Worm (Caenorhabditis elegans) whole organism, L1 larva: Measurements from ENCODE around the gene rmd-3.

ENCODE experiments used
- C16A3.4 ChIP-seq: fragments of 150-350 bp; optimal IDR thresholded peaks from 2 replicates; lab custom pipeline; 2014; ENCODE audit warnings: missing biosample characterization, missing genetic modification characterization
- C34B4.2 ChIP-seq: sonication (generic microtip); optimal IDR thresholded peaks from 2 replicates; lab custom pipeline; 2017; ENCODE audit warnings: mild to moderate bottlenecking, missing genetic modification characterization, missing compliant biosample characterization
- Y116A8C.19 ChIP-seq: sonication (generic microtip); optimal IDR thresholded peaks from 2 replicates; lab custom pipeline; 2016; ENCODE audit warnings: missing compliant biosample characterization, missing genetic modification characterization, borderline replicate concordance
- aly-2 ChIP-seq: fragments of 150-350 bp; optimal IDR thresholded peaks from 2 replicates; lab custom pipeline; 2014; ENCODE audit warnings: missing biosample characterization, missing genetic modification characterization
- ceh-82 ChIP-seq, 3 experiments: fragments of 150-350 bp in 1 of 3; sonication (generic microtip) in 2 of 3; optimal IDR thresholded peaks; 2 replicates each; lab custom pipeline; 2014 to 2017; ENCODE audit warnings: missing biosample characterization in 3 of 3, missing genetic modification characterization in 3 of 3
- ceh-90 ChIP-seq: sonication (generic microtip); optimal IDR thresholded peaks from 2 replicates; lab custom pipeline; 2016; ENCODE audit warnings: missing genetic modification characterization, missing compliant biosample characterization
- ces-1 ChIP-seq: fragments of 150-350 bp; optimal IDR thresholded peaks from 2 replicates; lab custom pipeline; 2014; ENCODE audit warnings: missing biosample characterization, missing genetic modification reagents, missing genetic modification characterization
- dpl-1 ChIP-seq, 3 experiments: fragments of 150-350 bp in 2 of 3; sonication (generic microtip) in 1 of 3; optimal IDR thresholded peaks; 2 replicates each; lab custom pipeline; 2014 to 2017; ENCODE audit warnings: missing biosample characterization in 3 of 3, missing genetic modification characterization in 3 of 3, missing genetic modification reagents in 3 of 3
- dsc-1 ChIP-seq: sonication (generic microtip); optimal IDR thresholded peaks from 2 replicates; lab custom pipeline; 2016; ENCODE audit warnings: mild to moderate bottlenecking, missing genetic modification characterization, missing compliant biosample characterization
- efl-1 ChIP-seq, 4 experiments: fragments of 150-350 bp; optimal IDR thresholded peaks in 3 of 4; peaks in 1 of 4; 1 replicate in 1 of 4; 2 replicates in 3 of 4; lab custom pipeline; 2014; ENCODE audit warnings: missing biosample characterization in 2 of 4, missing genetic modification characterization in 2 of 4, missing genetic modification reagents in 2 of 4
- egl-27 ChIP-seq, 2 experiments: fragments of 150-350 bp in 1 of 2; sonication (generic microtip); optimal IDR thresholded peaks; 3 replicates each; lab custom pipeline; 2017 to 2018; ENCODE audit warnings: missing biosample characterization in 2 of 2, missing genetic modification characterization in 2 of 2, missing genetic modification reagents in 2 of 2
- elt-2 ChIP-seq: sonication (generic microtip); optimal IDR thresholded peaks from 2 replicates; lab custom pipeline; 2016; ENCODE audit warnings: missing genetic modification characterization, mild to moderate bottlenecking, inconsistent platforms, missing compliant biosample characterization, missing genetic modification reagents
- fkh-10 ChIP-seq: sonication (generic microtip); optimal IDR thresholded peaks from 2 replicates; lab custom pipeline; 2017; ENCODE audit warnings: missing biosample characterization, missing genetic modification reagents, missing genetic modification characterization
- grh-1 ChIP-seq: fragments of 200-800 bp; sonication (Bioruptor generic); IDR thresholded peaks from 2 replicates; pipeline ENCODE4 v1.3.6; 2022; ENCODE audit warnings: missing genetic modification reagents, missing genetic modification characterization, missing compliant biosample characterization
- hlh-17 ChIP-seq: fragments of 200-800 bp; sonication (Bioruptor generic); optimal IDR thresholded peaks from 2 replicates; lab custom pipeline; 2018; ENCODE audit warnings: missing genetic modification characterization, mild to moderate bottlenecking, missing compliant biosample characterization, moderate library complexity, borderline replicate concordance
- hlh-4 ChIP-seq: sonication (generic microtip); optimal IDR thresholded peaks from 2 replicates; lab custom pipeline; 2016; ENCODE audit warnings: mild to moderate bottlenecking, missing genetic modification characterization, missing compliant biosample characterization
- irx-1 ChIP-seq: sonication (generic microtip); optimal IDR thresholded peaks from 2 replicates; lab custom pipeline; 2016; ENCODE audit warnings: missing genetic modification characterization, missing compliant biosample characterization
- lin-13 ChIP-seq: fragments of 150-350 bp; optimal IDR thresholded peaks from 2 replicates; lab custom pipeline; 2014; ENCODE audit warnings: missing biosample characterization, missing genetic modification reagents, missing genetic modification characterization
- lin-14 ChIP-seq: fragments of 200-800 bp; sonication (Bioruptor generic); optimal IDR thresholded peaks from 2 replicates; lab custom pipeline; 2018; ENCODE audit warnings: mild to moderate bottlenecking, missing genetic modification characterization, moderate library complexity, missing compliant biosample characterization
- lin-35 ChIP-seq, 2 experiments: fragments of 150-350 bp; optimal IDR thresholded peaks; 2 replicates each; lab custom pipeline; 2014; ENCODE audit warnings: missing biosample characterization in 2 of 2, missing genetic modification characterization in 2 of 2, missing genetic modification reagents in 2 of 2
- lir-3 ChIP-seq: sonication (generic microtip); optimal IDR thresholded peaks from 2 replicates; lab custom pipeline; 2016; ENCODE audit warnings: mild to moderate bottlenecking, missing genetic modification characterization, moderate library complexity, missing compliant biosample characterization; ENCODE audit not compliant: poor library complexity
- lsy-2 ChIP-seq, 2 experiments: fragments of 150-350 bp; optimal IDR thresholded peaks; 2 replicates each; lab custom pipeline; 2014; ENCODE audit warnings: missing biosample characterization in 2 of 2, missing genetic modification characterization in 2 of 2
- mep-1 ChIP-seq: fragments of 150-350 bp; optimal IDR thresholded peaks from 2 replicates; lab custom pipeline; 2014; ENCODE audit warnings: missing biosample characterization, missing genetic modification characterization
- nhr-11 ChIP-seq: fragments of 150-350 bp; optimal IDR thresholded peaks from 2 replicates; lab custom pipeline; 2014; ENCODE audit warnings: missing biosample characterization, missing genetic modification characterization
- nhr-47 ChIP-seq: sonication (generic microtip); optimal IDR thresholded peaks from 2 replicates; lab custom pipeline; 2016; ENCODE audit warnings: mild to moderate bottlenecking, missing genetic modification characterization, moderate library complexity, missing compliant biosample characterization
- nhr-71 ChIP-seq: sonication (generic microtip); optimal IDR thresholded peaks from 2 replicates; lab custom pipeline; 2016; ENCODE audit warnings: mild to moderate bottlenecking, missing genetic modification characterization, moderate library complexity, missing compliant biosample characterization
- nhr-76 ChIP-seq: sonication (generic microtip); optimal IDR thresholded peaks from 2 replicates; lab custom pipeline; 2017; ENCODE audit warnings: missing biosample characterization, missing genetic modification characterization
- nhr-84 ChIP-seq: sonication (generic microtip); optimal IDR thresholded peaks from 2 replicates; lab custom pipeline; 2017; ENCODE audit warnings: missing biosample characterization, missing genetic modification characterization
- nhr-90 ChIP-seq: sonication (generic microtip); optimal IDR thresholded peaks from 2 replicates; lab custom pipeline; 2016; ENCODE audit warnings: mild to moderate bottlenecking, missing genetic modification characterization, missing compliant biosample characterization; ENCODE audit not compliant: poor library complexity
- pag-3 ChIP-seq: sonication (generic microtip); optimal IDR thresholded peaks from 2 replicates; lab custom pipeline; 2017; ENCODE audit warnings: missing genetic modification characterization, mild to moderate bottlenecking, missing compliant biosample characterization, antibody characterized with exemption, borderline replicate concordance; ENCODE audit not compliant: insufficient read depth
- pqm-1 ChIP-seq: sonication (generic microtip); optimal IDR thresholded peaks from 3 replicates; lab custom pipeline; 2017; ENCODE audit warnings: missing biosample characterization, missing genetic modification characterization
- snpc-4 ChIP-seq: fragments of 150-350 bp; optimal IDR thresholded peaks from 2 replicates; lab custom pipeline; 2014; ENCODE audit warnings: missing biosample characterization, missing genetic modification characterization
- sox-4 ChIP-seq: sonication (generic microtip); optimal IDR thresholded peaks from 2 replicates; lab custom pipeline; 2016; ENCODE audit warnings: missing genetic modification characterization, missing compliant biosample characterization
- sptf-1 ChIP-seq: fragments of 150-350 bp; optimal IDR thresholded peaks from 2 replicates; lab custom pipeline; 2014; ENCODE audit warnings: missing biosample characterization, missing genetic modification characterization
- sup-37 ChIP-seq: fragments of 200-800 bp; sonication (Bioruptor generic); optimal IDR thresholded peaks from 2 replicates; lab custom pipeline; 2018; ENCODE audit warnings: mild to moderate bottlenecking, missing genetic modification characterization, missing compliant biosample characterization
- unc-86 ChIP-seq: sonication (generic microtip); optimal IDR thresholded peaks from 2 replicates; lab custom pipeline; 2016; ENCODE audit warnings: missing genetic modification characterization, missing compliant biosample characterization
- zag-1 ChIP-seq: fragments of 150-350 bp; optimal IDR thresholded peaks from 2 replicates; lab custom pipeline; 2014; ENCODE audit warnings: missing biosample characterization, missing genetic modification characterization

rmd-3 gene

DNA sequence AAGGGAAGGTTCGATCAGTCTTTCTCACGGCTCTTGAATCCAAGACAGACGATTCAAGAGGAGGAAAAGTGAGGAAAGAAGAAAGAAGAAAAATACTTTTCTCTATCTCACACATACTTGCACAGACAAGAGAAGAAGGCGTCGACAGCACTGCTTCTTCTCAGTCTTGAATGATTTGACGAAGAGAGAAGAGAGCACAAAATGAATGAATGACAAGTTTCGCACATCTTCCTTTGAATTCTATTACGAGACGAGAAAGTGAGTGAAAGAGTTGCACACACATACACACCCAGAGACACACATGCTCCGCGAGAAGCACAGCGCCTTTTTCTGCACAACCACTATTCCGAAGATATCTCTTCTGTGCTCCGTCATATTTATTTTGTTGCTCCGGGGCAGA is 3.7 kb downstream of the rmd-3 start:
- TF ChIP-seq egl-27 (tag; optimal IDR thresholded peaks at IDR 0.05; lab: Kevin White, UChicago): no peak
- TF ChIP-seq lin-13 (GFP tag; lab: Kevin White, UChicago): no peak
- no peak for TF ChIP-seq hlh-4
- no peak for TF ChIP-seq nhr-76 (tag; lab: Kevin White, UChicago)
- peak in 1 of 2 experiments; percentile 22 for TF ChIP-seq lsy-2 (tag; optimal IDR thresholded peaks at IDR 0.05; lab: Kevin White, UChicago)
- no peak for TF ChIP-seq sptf-1
- TF ChIP-seq ceh-90 (tag; lab: Kevin White, UChicago): no peak
- TF ChIP-seq sox-4 (tag; lab: Kevin White, UChicago): no peak
- TF ChIP-seq hlh-17: no peak
- no peak for TF ChIP-seq lir-3
- TF ChIP-seq lin-14 (GFP tag; lab: Kevin White, UChicago): peak; percentile 75
- TF ChIP-seq nhr-84 (tag; lab: Kevin White, UChicago): no peak
- TF ChIP-seq nhr-90 (tag; lab: Kevin White, UChicago): no peak
- no peak for TF ChIP-seq grh-1 (GFP tag; lab: Robert Waterston, UW)
- TF ChIP-seq nhr-47 (tag; lab: Kevin White, UChicago): peak; percentile 12
- peak; percentile 39 for TF ChIP-seq fkh-10 (GFP tag; lab: Kevin White, UChicago)
- TF ChIP-seq ceh-82 (tag; optimal IDR thresholded peaks at IDR 0.05; lab: Kevin White, UChicago): peak in 1 of 3 experiments; percentile 9
- peak; percentile 19 for TF ChIP-seq unc-86 (tag; lab: Kevin White, UChicago)
- TF ChIP-seq aly-2 (tag; lab: Kevin White, UChicago): no peak
- TF ChIP-seq Y116A8C.19 (tag; lab: Kevin White, UChicago): no peak
- TF ChIP-seq pag-3 (tag; lab: Kevin White, UChicago): no peak
- no peak for TF ChIP-seq snpc-4 (tag; lab: Kevin White, UChicago)
- no peak for TF ChIP-seq dsc-1 (tag; lab: Kevin White, UChicago)
- no peak for TF ChIP-seq pqm-1 (tag; lab: Kevin White, UChicago)
- TF ChIP-seq nhr-11: no peak
- peak; percentile 19 for TF ChIP-seq ces-1
- TF ChIP-seq, all 84 proteins: peak for 7

ce11 chrII:11333846-11334638 is 5.4 kb downstream of the rmd-3 start:
- no peak for TF ChIP-seq ces-1
- peak; percentile 62 for TF ChIP-seq snpc-4 (tag; lab: Kevin White, UChicago)
- TF ChIP-seq efl-1 (optimal IDR thresholded peaks at IDR 0.05; lab: Kevin White, UChicago): peak in 1 of 2 experiments; percentile 38
- TF ChIP-seq efl-1 (GFP tag; optimal IDR thresholded peaks at IDR 0.05 in 1 of 2; lab: Kevin White, UChicago): peak; percentile 42 to 71
- TF ChIP-seq C16A3.4 (tag; lab: Kevin White, UChicago): peak; percentile 6
- TF ChIP-seq mep-1 (tag; lab: Kevin White, UChicago): peak; percentile 9
- TF ChIP-seq lin-35 (GFP tag; optimal IDR thresholded peaks at IDR 0.05; lab: Kevin White, UChicago): peak in 1 of 2 experiments; percentile 65
- no peak for TF ChIP-seq sup-37 (GFP tag; lab: Kevin White, UChicago)
- peak; percentile 34 for TF ChIP-seq elt-2 (tag; lab: Kevin White, UChicago)
- peak; percentile 25 to 56 (median 54) for TF ChIP-seq dpl-1 (GFP tag; optimal IDR thresholded peaks at IDR 0.05; lab: Kevin White, UChicago)
- TF ChIP-seq nhr-71 (tag; lab: Kevin White, UChicago): peak; percentile 15
- peak; percentile 16 for TF ChIP-seq nhr-90 (tag; lab: Kevin White, UChicago)
- no peak for TF ChIP-seq zag-1
- TF ChIP-seq C34B4.2: no peak

ce11 chrII:11333375-11333774 is 6.0 kb downstream of the rmd-3 start:
- TF ChIP-seq nhr-90 (tag; lab: Kevin White, UChicago) (no peak), lsy-2 (tag; optimal IDR thresholded peaks at IDR 0.05; lab: Kevin White, UChicago) (no peak), lin-14 (GFP tag; lab: Kevin White, UChicago) (peak; percentile 36), snpc-4 (tag; lab: Kevin White, UChicago) (no peak), irx-1 (no peak), fkh-10 (GFP tag; lab: Kevin White, UChicago) (peak; percentile 44)
- TF ChIP-seq, all 84 proteins: peak for 2
